Fruit fly (Drosophila melanogaster): ENCODE data around the gene RpL3.

Gene RpL3

DNA sequence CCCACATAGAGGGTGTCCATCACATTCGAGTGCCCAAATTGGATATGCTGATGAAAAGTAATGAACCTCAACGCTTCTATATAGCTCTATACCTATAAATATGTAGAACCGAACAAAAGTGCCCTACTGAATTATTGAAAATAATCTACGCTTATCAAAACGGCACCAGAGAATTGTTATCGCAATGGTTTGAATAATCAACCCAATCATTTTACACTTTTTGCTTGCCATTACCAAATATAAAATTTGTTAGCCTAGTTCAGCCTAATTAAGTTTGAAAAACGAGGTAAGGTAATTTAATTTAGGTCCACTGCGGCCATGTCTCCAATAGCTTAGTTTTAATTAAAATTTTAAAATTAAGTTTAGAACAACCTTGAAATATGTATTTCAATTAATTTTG, 45.9 kb upstream of the RpL3 start:
- TF ChIP-seq jigr1 (GFP tag; IDR thresholded peaks at IDR 0.05) = no peak
- peak; percentile 62 for TF ChIP-seq exex (tag; optimal IDR thresholded peaks at IDR 0.05)
- TF ChIP-seq mirr (GFP tag; optimal IDR thresholded peaks at IDR 0.05) = peak; percentile 57

DNA sequence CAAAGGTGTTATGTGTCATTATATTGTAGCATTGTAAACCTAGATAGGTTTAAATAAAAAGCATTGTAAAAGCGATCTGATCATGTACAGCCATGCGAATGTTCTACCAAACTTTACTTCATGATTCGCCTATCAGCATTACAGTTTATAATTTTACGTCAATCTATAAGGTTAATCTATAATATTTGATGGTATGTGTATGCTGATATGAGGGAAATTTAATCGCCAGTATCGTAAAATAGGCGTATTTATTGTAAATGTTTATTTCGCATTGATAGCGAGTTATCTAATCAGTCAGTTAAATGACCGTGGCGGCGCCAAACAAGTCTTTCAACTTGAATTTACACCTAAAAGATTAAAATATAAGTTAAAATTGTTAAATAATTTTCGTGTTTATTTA, 44.1 kb upstream of the RpL3 start:
- TF ChIP-seq CG34376 (GFP tag; optimal IDR thresholded peaks at IDR 0.05) (peak; percentile 39), Vsx1 (GFP tag; optimal IDR thresholded peaks at IDR 0.05) (no peak), odd (GFP tag; optimal IDR thresholded peaks at IDR 0.05) (no peak), da (GFP tag; optimal IDR thresholded peaks at IDR 0.05) (no peak), mirr (GFP tag; optimal IDR thresholded peaks at IDR 0.05) (peak; percentile 84), GATAe (GFP tag; conservative IDR thresholded peaks at IDR 0.05) (peak; percentile 60), sug (tag; optimal IDR thresholded peaks at IDR 0.05) (peak; percentile 27), sd (tag; optimal IDR thresholded peaks at IDR 0.05) (peak; percentile 68), peb (GFP tag; IDR thresholded peaks at IDR 0.05) (no peak), CG2889 (GFP tag; IDR thresholded peaks at IDR 0.05) (no peak), grn (GFP tag; optimal IDR thresholded peaks at IDR 0.05) (peak; percentile 62), exex (tag; optimal IDR thresholded peaks at IDR 0.05) (peak; percentile 91), CG3838 (GFP tag; optimal IDR thresholded peaks at IDR 0.05) (no peak)

DNA sequence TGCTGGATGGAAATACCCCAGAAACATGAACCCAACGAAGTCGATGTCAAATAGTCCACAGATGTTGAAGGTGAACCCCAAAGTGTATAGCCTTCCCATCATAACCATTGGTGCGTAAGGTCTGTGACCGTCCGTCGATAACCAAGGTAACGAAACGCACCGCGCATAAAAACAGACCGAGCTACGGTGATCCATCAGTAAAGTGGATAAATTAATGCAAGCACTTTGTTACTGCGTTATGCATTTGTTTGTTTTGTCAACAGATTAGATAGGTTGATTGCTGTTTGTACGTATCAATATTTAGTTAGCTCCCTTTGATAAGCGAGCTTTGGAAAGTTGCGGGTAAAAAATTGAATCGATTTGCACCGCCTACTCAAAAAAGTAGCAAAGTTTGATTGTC, 43.4 kb upstream of the RpL3 start:
- TF ChIP-seq C15 (GFP tag; IDR thresholded peaks at IDR 0.05) = no peak
- no peak for TF ChIP-seq eve (GFP tag; optimal IDR thresholded peaks at IDR 0.05)
- TF ChIP-seq row (GFP tag; IDR thresholded peaks at IDR 0.05) = peak; percentile 13; the same call in 1 of the 3 replicates
- TF ChIP-seq so (GFP tag; IDR thresholded peaks at IDR 0.05) = 0 out of 3 replicates have a peak, but pooled peaks have one; percentile 17
- TF ChIP-seq HHEX (GFP tag; optimal IDR thresholded peaks at IDR 0.05) = peak; percentile 17
- no peak for TF ChIP-seq insv (GFP tag; optimal IDR thresholded peaks at IDR 0.05)
- TF ChIP-seq Asciz (GFP tag; optimal IDR thresholded peaks at IDR 0.05) = peak; percentile 38
- 0 out of 3 replicates have a peak, but pooled peaks have one; percentile 14 for TF ChIP-seq ci (GFP tag; IDR thresholded peaks at IDR 0.05)
- TF ChIP-seq tap (tag; optimal IDR thresholded peaks at IDR 0.05) = peak; percentile 11
- peak; percentile 12 for TF ChIP-seq CG12769 (tag; optimal IDR thresholded peaks at IDR 0.05)
- TF ChIP-seq CG14667 (GFP tag; IDR thresholded peaks at IDR 0.05) = no peak
- no peak for TF ChIP-seq Sry-β (GFP tag; optimal IDR thresholded peaks at IDR 0.05)
- TF ChIP-seq Six4 (GFP tag; optimal IDR thresholded peaks at IDR 0.05) = no peak
- TF ChIP-seq kah (GFP tag; optimal IDR thresholded peaks at IDR 0.05) = no peak
- TF ChIP-seq CG3281 (GFP tag; optimal IDR thresholded peaks at IDR 0.05) = peak; percentile 1
- TF ChIP-seq Sox102F (GFP tag; optimal IDR thresholded peaks at IDR 0.05) = peak; percentile 5
- no peak for TF ChIP-seq CG12942 (GFP tag; optimal IDR thresholded peaks at IDR 0.05)
- TF ChIP-seq CG1233 (GFP tag; optimal IDR thresholded peaks at IDR 0.05) = peak; percentile 27
- TF ChIP-seq Taf1 (GFP tag; IDR thresholded peaks at IDR 0.05) = no peak
- no peak for TF ChIP-seq CG10321 (GFP tag; IDR thresholded peaks at IDR 0.05)
- TF ChIP-seq Med (GFP tag) = peak; percentile 70
- TF ChIP-seq Stat92E (GFP tag; optimal IDR thresholded peaks at IDR 0.05) = no peak
- TF ChIP-seq Meics (GFP tag; optimal IDR thresholded peaks at IDR 0.05) = peak; percentile 90
- TF ChIP-seq crp (GFP tag; optimal IDR thresholded peaks at IDR 0.05) = no peak
- no peak for TF ChIP-seq disco-r (GFP tag; optimal IDR thresholded peaks at IDR 0.05)
- TF ChIP-seq CG13296 (GFP tag; optimal IDR thresholded peaks at IDR 0.05) = peak; percentile 15
- TF ChIP-seq CG6813 (GFP tag; optimal IDR thresholded peaks at IDR 0.05) = peak; percentile 23
- no peak for TF ChIP-seq gfzf (GFP tag; optimal IDR thresholded peaks at IDR 0.05)
- TF ChIP-seq CG31388 (GFP tag; optimal IDR thresholded peaks at IDR 0.05) = no peak
- no peak for TF ChIP-seq CG4424 (GFP tag; optimal IDR thresholded peaks at IDR 0.05)
- no peak for TF ChIP-seq tio (GFP tag; optimal IDR thresholded peaks at IDR 0.05)
- TF ChIP-seq Ptx1 (GFP tag; IDR thresholded peaks at IDR 0.05) = peak; percentile 13; the same call in 1 of the 2 replicates
- no peak for TF ChIP-seq CG7745 (tag; optimal IDR thresholded peaks at IDR 0.05)
- no peak for TF ChIP-seq CG8290 (GFP tag; optimal IDR thresholded peaks at IDR 0.05)
- TF ChIP-seq CG8290 (tag; optimal IDR thresholded peaks at IDR 0.05) = peak in 1 of 2 experiments; percentile 12
